Fruit fly (Drosophila melanogaster): Measurements from ENCODE around the gene ds.

DNA sequence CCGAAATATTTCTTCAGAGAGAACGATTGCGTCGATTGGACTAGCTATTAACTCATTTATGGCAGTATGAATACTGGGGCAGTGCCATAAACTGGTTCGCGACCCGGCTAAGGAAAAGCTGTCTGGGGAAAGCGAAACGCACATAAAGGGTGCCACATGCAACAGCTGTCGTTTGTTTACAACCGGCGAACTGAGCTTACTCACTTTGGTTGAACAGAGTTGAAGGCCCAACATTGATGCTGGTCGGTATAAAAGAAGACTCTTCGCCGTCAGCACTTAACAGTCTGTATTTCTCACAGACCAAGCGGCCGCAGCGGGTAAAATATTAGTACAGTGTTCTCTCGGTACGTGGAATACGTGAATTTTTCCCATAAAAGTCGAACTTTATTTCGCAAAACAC is 31.0 kb upstream of the ds start:
- no peak for TF ChIP-seq EcR (GFP tag; optimal IDR thresholded peaks at IDR 0.05)
- TF ChIP-seq CG8478 (optimal IDR thresholded peaks at IDR 0.05): no peak

Data from whole organism.